Worm (Caenorhabditis elegans) whole organism, young adult: ENCODE results near the gene W02B12.1.
A peak's percentile ranks its signal among the peaks of the same experiment; 100 is the strongest.

Experiments
- F10E7.11 ChIP-seq: sonication (generic microtip); optimal IDR thresholded peaks from 2 replicates; lab custom pipeline; 2017; ENCODE audit warnings: mild to moderate bottlenecking, missing genetic modification characterization, moderate library complexity, missing compliant biosample characterization
- F23B12.7 ChIP-seq: sonication (generic microtip); optimal IDR thresholded peaks from 2 replicates; lab custom pipeline; 2017; ENCODE audit warnings: missing genetic modification characterization, mild to moderate bottlenecking, missing compliant biosample characterization, antibody characterized with exemption, moderate library complexity; ENCODE audit not compliant: insufficient read depth
- F33H1.4 ChIP-seq: fragments of 200-800 bp; sonication (Bioruptor generic); IDR thresholded peaks from 2 replicates; pipeline ENCODE4 v1.3.6; 2022; ENCODE audit warnings: missing genetic modification reagents, missing genetic modification characterization, missing compliant biosample characterization
- F39B2.1 ChIP-seq: fragments of 200-800 bp; sonication (Bioruptor generic); IDR thresholded peaks from 2 replicates; pipeline ENCODE4 v1.3.6; 2022; ENCODE audit warnings: missing genetic modification reagents, missing genetic modification characterization, missing compliant biosample characterization
- ZK185.1 ChIP-seq: sonication (generic microtip); optimal IDR thresholded peaks from 2 replicates; lab custom pipeline; 2016; ENCODE audit warnings: mild to moderate bottlenecking, missing genetic modification characterization, missing compliant biosample characterization; ENCODE audit not compliant: poor library complexity, severe bottlenecking
- ama-1 ChIP-seq, 3 experiments: fragments of 150-350 bp in 1 of 3; sonication (generic microtip) in 2 of 3; optimal IDR thresholded peaks; 2 replicates each; lab custom pipeline; 2014 to 2018; ENCODE audit warnings: missing biosample characterization in 2 of 3, missing genetic modification characterization in 2 of 3, missing genetic modification reagents in 2 of 3
- aptf-2 ChIP-seq: fragments of 200-800 bp; sonication (Bioruptor generic); conservative IDR thresholded peaks from 2 replicates; pipeline ENCODE4 v1.3.6; 2022; ENCODE audit warnings: missing genetic modification reagents, missing genetic modification characterization, missing compliant biosample characterization
- atf-7 ChIP-seq: sonication (generic microtip); optimal IDR thresholded peaks from 2 replicates; lab custom pipeline; 2017; ENCODE audit warnings: mild to moderate bottlenecking, missing genetic modification characterization, missing compliant biosample characterization
- athp-1 ChIP-seq: sonication (generic microtip); optimal IDR thresholded peaks from 2 replicates; lab custom pipeline; 2017; ENCODE audit warnings: mild to moderate bottlenecking, missing genetic modification characterization, missing compliant biosample characterization
- attf-5 ChIP-seq: fragments of 200-800 bp; sonication (Bioruptor generic); optimal IDR thresholded peaks from 2 replicates; lab custom pipeline; 2018; ENCODE audit warnings: mild to moderate bottlenecking, missing genetic modification characterization, missing compliant biosample characterization
- ccch-3 ChIP-seq: fragments of 200-800 bp; sonication (Bioruptor generic); optimal IDR thresholded peaks from 2 replicates; lab custom pipeline; 2018; ENCODE audit warnings: mild to moderate bottlenecking, missing genetic modification characterization, missing compliant biosample characterization
- ceh-100 ChIP-seq: fragments of 200-800 bp; sonication (Bioruptor generic); IDR thresholded peaks from 2 replicates; pipeline ENCODE4 v1.3.6; 2022; ENCODE audit warnings: missing genetic modification reagents, missing genetic modification characterization, missing compliant biosample characterization
- die-1 ChIP-seq: sonication (generic microtip); optimal IDR thresholded peaks from 2 replicates; lab custom pipeline; 2016; ENCODE audit warnings: missing genotype, mild to moderate bottlenecking, missing genetic modification characterization, missing compliant biosample characterization
- dpff-1 ChIP-seq: sonication (generic microtip); optimal IDR thresholded peaks from 2 replicates; lab custom pipeline; 2017; ENCODE audit warnings: mild to moderate bottlenecking, missing genetic modification characterization, missing compliant biosample characterization
- dpl-1 ChIP-seq: fragments of 150-350 bp; optimal IDR thresholded peaks from 2 replicates; lab custom pipeline; 2014; ENCODE audit warnings: missing biosample characterization, missing genetic modification reagents, missing genetic modification characterization
- ets-4 ChIP-seq: fragments of 200-800 bp; sonication (Bioruptor generic); optimal IDR thresholded peaks from 2 replicates; lab custom pipeline; 2018; ENCODE audit warnings: mild to moderate bottlenecking, missing genetic modification characterization, missing compliant biosample characterization
- gei-17 ChIP-seq: fragments of 200-800 bp; sonication (Bioruptor generic); optimal IDR thresholded peaks from 2 replicates; lab custom pipeline; 2018; ENCODE audit warnings: mild to moderate bottlenecking, missing genetic modification characterization, missing compliant biosample characterization
- him-1 ChIP-seq: sonication (generic microtip); optimal IDR thresholded peaks from 2 replicates; lab custom pipeline; 2016; ENCODE audit warnings: missing genotype, missing genetic modification reagents, missing genetic modification characterization, missing compliant biosample characterization
- hmg-1.2 ChIP-seq: fragments of 200-800 bp; sonication (Bioruptor generic); IDR thresholded peaks from 2 replicates; pipeline ENCODE4 v1.3.6; 2022; ENCODE audit warnings: missing genetic modification reagents, missing genetic modification characterization, missing compliant biosample characterization
- let-526 ChIP-seq: fragments of 200-800 bp; sonication (Bioruptor generic); IDR thresholded peaks from 2 replicates; pipeline ENCODE4 v1.3.6; 2022; ENCODE audit warnings: missing genetic modification reagents, missing genetic modification characterization, missing compliant biosample characterization
- lin-40 ChIP-seq: sonication (generic microtip); optimal IDR thresholded peaks from 2 replicates; lab custom pipeline; 2016; ENCODE audit warnings: missing genetic modification characterization, mild to moderate bottlenecking, missing compliant biosample characterization, missing genotype, missing genetic modification reagents
- madf-6 ChIP-seq: fragments of 200-800 bp; sonication (Bioruptor generic); IDR thresholded peaks from 2 replicates; pipeline ENCODE4 v1.3.6; 2022; ENCODE audit warnings: missing genetic modification reagents, missing genetic modification characterization, missing compliant biosample characterization
- mcd-1 ChIP-seq: fragments of 200-800 bp; sonication (Bioruptor generic); IDR thresholded peaks from 2 replicates; pipeline ENCODE4 v1.3.6; 2022; ENCODE audit warnings: missing genetic modification reagents, missing genetic modification characterization, missing compliant biosample characterization
- mxl-1 ChIP-seq: sonication (generic microtip); optimal IDR thresholded peaks from 2 replicates; lab custom pipeline; 2016; ENCODE audit warnings: missing genetic modification characterization, missing compliant biosample characterization
- nfya-1 ChIP-seq: sonication (generic microtip); optimal IDR thresholded peaks from 2 replicates; lab custom pipeline; 2017; ENCODE audit warnings: antibody characterized with exemption, missing compliant biosample characterization, missing genetic modification characterization, borderline replicate concordance; ENCODE audit not compliant: insufficient read depth
- nfya-2 ChIP-seq: fragments of 200-800 bp; sonication (Bioruptor generic); IDR thresholded peaks from 2 replicates; pipeline ENCODE4 v1.3.6; 2022; ENCODE audit warnings: missing genetic modification reagents, missing genetic modification characterization, missing compliant biosample characterization
- nhr-80 ChIP-seq: sonication (generic microtip); optimal IDR thresholded peaks from 2 replicates; lab custom pipeline; 2016; ENCODE audit warnings: missing genetic modification characterization, missing compliant biosample characterization
- nhr-90 ChIP-seq: sonication (generic microtip); optimal IDR thresholded peaks from 2 replicates; lab custom pipeline; 2016; ENCODE audit warnings: missing genotype, mild to moderate bottlenecking, missing genetic modification characterization, missing compliant biosample characterization
- pha-4 ChIP-seq: fragments of 150-350 bp; sonication (generic microtip); optimal IDR thresholded peaks from 2 replicates; lab custom pipeline; 2014; ENCODE audit warnings: missing biosample characterization, missing genetic modification reagents, missing genetic modification characterization
- rec-8 ChIP-seq, 2 experiments: sonication (generic microtip); optimal IDR thresholded peaks; 2 replicates each; lab custom pipeline; 2016; ENCODE audit warnings: mild to moderate bottlenecking in 2 of 2, missing genetic modification characterization in 2 of 2, missing genetic modification reagents in 2 of 2, missing genotype in 2 of 2, missing biosample characterization in 1 of 2, missing compliant biosample characterization in 1 of 2, moderate library complexity in 1 of 2
- snpc-3.4 ChIP-seq: sonication (generic microtip); optimal IDR thresholded peaks from 2 replicates; lab custom pipeline; 2017; ENCODE audit warnings: missing genetic modification characterization, mild to moderate bottlenecking, missing compliant biosample characterization, antibody characterized with exemption, moderate library complexity, missing genotype, missing genetic modification reagents
- tbx-9 ChIP-seq: sonication (generic microtip); optimal IDR thresholded peaks from 2 replicates; lab custom pipeline; 2016; ENCODE audit warnings: borderline replicate concordance, missing genetic modification characterization, inconsistent platforms, missing compliant biosample characterization
- tlf-1 ChIP-seq: fragments of 200-800 bp; sonication (Bioruptor generic); optimal IDR thresholded peaks from 2 replicates; lab custom pipeline; 2018; ENCODE audit warnings: mild to moderate bottlenecking, missing genetic modification characterization, missing compliant biosample characterization
- ztf-25 ChIP-seq: fragments of 200-800 bp; sonication (Bioruptor generic); IDR thresholded peaks from 2 replicates; pipeline ENCODE4 v1.3.6; 2022; ENCODE audit warnings: missing genetic modification reagents, missing genetic modification characterization, missing compliant biosample characterization
- ztf-28 ChIP-seq: fragments of 200-800 bp; sonication (Bioruptor generic); IDR thresholded peaks from 2 replicates; pipeline ENCODE4 v1.3.6; 2022; ENCODE audit warnings: missing genetic modification reagents, missing genetic modification characterization, missing compliant biosample characterization

W02B12.1 gene

ce11 chrII:11448753-11449152 lies at the start of gene W02B12.1:
Gene W02B12.1, plus strand, starts transcription at chrII:11449021.
- TF ChIP-seq nhr-80 (peak; percentile 73), hmg-1.2 (GFP tag; lab: Robert Waterston, UW) (no peak)

DNA sequence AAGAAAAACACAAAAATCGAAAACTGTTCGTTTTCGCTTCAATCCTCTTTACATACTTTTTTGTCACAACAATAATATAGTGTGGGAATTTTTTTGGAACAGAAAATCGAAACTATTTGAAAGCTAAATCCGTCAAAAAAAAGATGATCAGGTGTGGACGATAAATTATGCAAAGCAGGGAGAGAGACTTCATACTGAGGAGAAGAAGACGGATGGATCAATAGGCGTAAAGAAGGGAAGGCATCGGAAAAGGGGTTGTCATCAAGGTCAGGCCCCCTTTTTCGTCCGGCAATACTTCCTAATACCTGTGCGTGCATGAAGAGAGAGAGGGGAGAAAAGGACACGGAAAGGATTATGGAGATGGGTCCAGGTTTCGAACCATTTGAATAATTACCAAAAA lies 48.4 kb upstream of the W02B12.1 start:
- TF ChIP-seq atf-7 (tag; lab: Kevin White, UChicago) (no peak), ceh-100 (GFP tag; lab: Robert Waterston, UW) (no peak), F10E7.11 (tag; lab: Kevin White, UChicago) (no peak)

DNA sequence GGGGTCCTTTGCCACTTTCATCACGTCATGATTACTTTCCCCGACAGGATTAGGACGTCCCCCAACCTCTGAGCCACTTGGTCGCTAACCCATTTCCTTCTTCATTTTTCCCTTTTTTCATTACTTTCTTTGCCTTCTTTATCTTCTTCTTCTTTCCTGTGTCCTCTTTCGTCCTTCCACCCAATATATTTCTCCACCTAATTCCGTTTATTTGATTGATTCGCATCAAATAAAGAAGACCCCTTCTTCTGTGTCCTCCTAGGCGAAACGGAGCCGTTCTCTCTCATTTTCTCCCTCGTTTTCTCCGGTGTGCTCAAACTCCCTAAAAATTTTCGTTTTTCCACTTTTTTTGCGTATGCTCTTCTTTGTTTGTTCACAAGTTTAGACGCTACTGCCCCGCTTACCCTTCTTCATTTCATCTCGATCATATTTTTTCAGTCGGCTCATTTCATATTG lies 39.1 kb upstream of the W02B12.1 start, which contains the start of gene C05D12.7:
Gene C05D12.7, plus strand, starts transcription at position 406 of the 456 bp plus-strand sequence.
- TF ChIP-seq F39B2.1, result no peak

DNA sequence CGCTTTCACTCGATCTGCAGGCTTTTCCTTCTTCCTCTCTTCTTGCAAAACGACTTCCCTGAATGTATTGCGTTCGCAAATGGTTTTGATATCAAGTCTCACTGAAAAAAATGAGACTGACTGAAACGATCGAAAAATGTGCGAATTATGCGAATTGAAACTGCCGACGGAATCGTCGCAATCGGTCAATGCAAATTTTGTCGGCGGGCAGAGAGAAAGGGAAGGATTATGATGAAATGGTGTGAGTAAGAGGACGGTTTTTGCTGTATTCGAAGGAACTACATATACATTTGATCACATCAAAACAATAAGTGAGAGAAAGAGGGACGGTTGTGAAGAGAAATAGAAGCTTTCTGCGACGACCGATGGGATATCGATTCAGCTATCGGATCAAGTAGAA lies 33.1 kb upstream of the W02B12.1 start, which contains the start of gene C05D12.1:
Gene C05D12.1, minus strand, starts transcription at position 101 of the 400 bp plus-strand sequence.
- TF ChIP-seq mcd-1 (GFP tag; lab: Robert Waterston, UW) (no peak), mxl-1 (tag; lab: Kevin White, UChicago) (no peak), ets-4 (GFP tag; lab: Kevin White, UChicago) (no peak), ztf-28 (GFP tag; lab: Robert Waterston, UW) (no peak), ccch-3 (GFP tag; lab: Kevin White, UChicago) (no peak), nfya-1 (tag; lab: Kevin White, UChicago) (no peak)

- TF ChIP-seq rec-8 (tag; optimal IDR thresholded peaks at IDR 0.05; lab: Kevin White, UChicago) (no peak), ztf-25 (GFP tag; lab: Robert Waterston, UW) (no peak), pha-4 (tag; lab: Kevin White, UChicago) (no peak), F33H1.4 (GFP tag; lab: Robert Waterston, UW) (no peak), dpff-1 (tag; lab: Kevin White, UChicago) (no peak), gei-17 (no peak), madf-6 (GFP tag; lab: Robert Waterston, UW) (no peak), ama-1 (optimal IDR thresholded peaks at IDR 0.05; lab: Kevin White, UChicago) (no peak), ama-1 (GFP tag; optimal IDR thresholded peaks at IDR 0.05; lab: Kevin White, UChicago) (no peak), snpc-3.4 (tag; lab: Kevin White, UChicago) (no peak), atf-7 (tag; lab: Kevin White, UChicago) (no peak), nfya-2 (GFP tag; lab: Robert Waterston, UW) (no peak), F23B12.7 (tag; lab: Kevin White, UChicago) (no peak), nfya-1 (tag; lab: Kevin White, UChicago) (no peak), hmg-1.2 (GFP tag; lab: Robert Waterston, UW) (no peak), ets-4 (GFP tag; lab: Kevin White, UChicago) (no peak), let-526 (GFP tag; lab: Robert Waterston, UW) (no peak), lin-40 (tag; lab: Kevin White, UChicago) (no peak)
- TF ChIP-seq, all 124 proteins: peak for 0
Observed at ce11 chrII:11417999-11418398, 30.8 kb upstream of the W02B12.1 start, which contains the start of gene C05D12.2. Gene C05D12.2, plus strand, starts transcription at chrII:11418299.

- no peak for TF ChIP-seq aptf-2
- TF ChIP-seq nhr-80, result peak; percentile 60
Observed at ce11 chrII:11418476-11418875, 30.3 kb upstream of the W02B12.1 start.

DNA sequence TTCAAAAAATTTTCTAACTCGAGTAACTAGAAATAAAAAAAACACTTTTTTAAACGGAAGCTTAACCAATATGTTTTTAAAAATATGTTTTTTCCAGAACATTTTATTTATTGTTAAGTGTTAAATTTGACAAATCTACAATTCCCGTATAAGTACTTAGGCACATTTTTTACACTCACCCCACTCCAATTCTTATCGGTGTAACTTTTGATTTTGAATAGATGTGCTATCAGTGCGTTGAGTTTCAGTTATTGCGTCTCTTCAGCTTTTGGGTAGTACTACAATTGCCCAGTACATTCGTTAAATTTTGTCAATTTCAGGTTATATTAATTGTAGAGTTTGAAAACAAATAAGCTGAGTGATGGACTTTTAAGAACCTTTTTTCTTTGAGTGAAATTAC lies 24.8 kb upstream of the W02B12.1 start:
- TF ChIP-seq die-1 (no peak), tlf-1 (GFP tag; lab: Kevin White, UChicago) (no peak), ZK185.1 (tag; lab: Kevin White, UChicago) (no peak), tbx-9 (tag; lab: Kevin White, UChicago) (no peak), dpl-1 (GFP tag; lab: Kevin White, UChicago) (no peak), nhr-90 (no peak), nfya-2 (GFP tag; lab: Robert Waterston, UW) (no peak), him-1 (tag; lab: Kevin White, UChicago) (no peak), athp-1 (tag; lab: Kevin White, UChicago) (no peak), attf-5 (GFP tag; lab: Kevin White, UChicago) (no peak)
